Worm (Caenorhabditis elegans) whole organism, L2 larva: Measurements from ENCODE around the gene bath-31.

Experiments used
- fos-1 ChIP-seq: fragments of 150-350 bp; optimal IDR thresholded peaks from 2 replicates; lab custom pipeline; 2014; ENCODE audit warnings: missing biosample characterization, missing genetic modification characterization
- nhr-77 ChIP-seq: fragments of 150-350 bp; optimal IDR thresholded peaks from 2 replicates; lab custom pipeline; 2014; ENCODE audit warnings: missing biosample characterization, missing genetic modification characterization
- unc-39 ChIP-seq: fragments of 150-350 bp; optimal IDR thresholded peaks from 2 replicates; lab custom pipeline; 2014; ENCODE audit warnings: missing biosample characterization, missing genetic modification characterization
- ztf-11 ChIP-seq: sonication (generic microtip); optimal IDR thresholded peaks from 2 replicates; lab custom pipeline; 2017; ENCODE audit warnings: missing biosample characterization, missing genetic modification characterization

DNA sequence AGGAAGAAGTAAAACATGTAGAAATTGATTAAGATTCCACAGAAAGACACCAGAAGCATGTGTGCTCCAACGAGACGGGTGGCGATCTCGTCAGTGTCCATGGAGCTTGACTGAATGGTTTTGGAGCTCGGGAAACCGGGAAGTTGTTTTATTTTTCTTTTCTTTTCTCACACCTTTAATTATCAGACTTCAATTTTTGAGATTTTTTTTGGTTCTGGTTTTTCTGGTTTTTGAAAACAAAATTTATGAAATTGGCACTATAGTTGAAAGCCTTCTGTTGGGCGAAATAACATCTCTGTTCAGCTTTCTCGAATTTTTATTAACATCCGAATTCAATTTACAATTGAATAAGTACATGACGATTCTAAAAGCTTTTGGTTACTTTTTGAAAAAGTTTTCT is 32.2 kb upstream of the bath-31 start, which contains the start of gene srx-104:
- TF ChIP-seq ztf-11 (tag; lab: Kevin White, UChicago) (no peak), fos-1 (tag; lab: Kevin White, UChicago) (no peak), unc-39 (tag; lab: Kevin White, UChicago) (no peak), nhr-77 (tag; lab: Kevin White, UChicago) (no peak)
